Fruit fly (Drosophila melanogaster): ENCODE measurements around the gene CG4558.

Gene CG4558

DNA sequence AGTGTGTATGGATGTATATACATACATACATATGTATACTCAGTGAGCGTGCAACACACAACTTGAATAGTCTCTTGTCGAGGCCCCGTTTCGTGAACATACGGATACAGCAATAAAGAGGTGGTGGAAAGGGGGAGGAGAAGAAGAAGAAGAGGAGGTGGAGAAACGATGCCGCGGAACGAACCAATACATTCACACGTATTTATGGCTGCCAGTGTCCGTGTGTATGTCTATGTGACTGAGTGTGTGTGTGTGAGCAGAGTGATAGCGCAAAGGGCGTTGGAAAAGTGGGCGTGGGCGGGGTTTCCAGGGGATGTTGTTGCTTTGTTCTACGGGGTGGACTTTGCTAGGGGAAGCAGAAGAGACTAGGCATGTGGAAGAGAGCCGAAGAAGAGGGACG, 3.8 kb downstream of the CG4558 start (continued):
- TF ChIP-seq crol (GFP tag; IDR thresholded peaks at IDR 0.05), result peak; percentile 85
- TF ChIP-seq sug (tag; optimal IDR thresholded peaks at IDR 0.05), result peak; percentile 53
- TF ChIP-seq CG4328 (GFP tag; optimal IDR thresholded peaks at IDR 0.05), result peak; percentile 36
- peak; percentile 28; the same call in 1 of the 2 replicates for TF ChIP-seq CG32532 (GFP tag; IDR thresholded peaks at IDR 0.05)
- no peak for TF ChIP-seq CG6791 (GFP tag; IDR thresholded peaks at IDR 0.05; ENCODE audit: partially characterized antibody)
- no peak for TF ChIP-seq lilli (GFP tag; optimal IDR thresholded peaks at IDR 0.05)
- TF ChIP-seq trem (tag; optimal IDR thresholded peaks at IDR 0.05), result no peak
- no peak for TF ChIP-seq CG16779 (GFP tag; IDR thresholded peaks at IDR 0.05)
- TF ChIP-seq ash1 (GFP tag; optimal IDR thresholded peaks at IDR 0.05), result peak; percentile 87
- TF ChIP-seq CG7745 (tag; optimal IDR thresholded peaks at IDR 0.05), result no peak
- no peak for TF ChIP-seq Antp (GFP tag; optimal IDR thresholded peaks at IDR 0.05)
- no peak for TF ChIP-seq GATAe (GFP tag; conservative IDR thresholded peaks at IDR 0.05)
- no peak for TF ChIP-seq zen (tag; optimal IDR thresholded peaks at IDR 0.05)
- TF ChIP-seq CG17802 (tag; optimal IDR thresholded peaks at IDR 0.05), result no peak
- TF ChIP-seq Meics (GFP tag; optimal IDR thresholded peaks at IDR 0.05), result no peak
- no peak for TF ChIP-seq her (GFP tag; optimal IDR thresholded peaks at IDR 0.05)
- TF ChIP-seq CG8944 (GFP tag; optimal IDR thresholded peaks at IDR 0.05), result no peak
- TF ChIP-seq CG34224 (GFP tag; IDR thresholded peaks at IDR 0.05; ENCODE audit: partially characterized antibody), result no peak
- no peak for TF ChIP-seq h (optimal IDR thresholded peaks at IDR 0.05)
- no peak for TF ChIP-seq ac (GFP tag; optimal IDR thresholded peaks at IDR 0.05)
- no peak for TF ChIP-seq Atf3 (GFP tag; optimal IDR thresholded peaks at IDR 0.05)
- peak; percentile 93 for TF ChIP-seq cg (GFP tag; optimal IDR thresholded peaks at IDR 0.05)
- TF ChIP-seq hbn (GFP tag; IDR thresholded peaks at IDR 0.05; ENCODE audit: partially characterized antibody), result no peak
- TF ChIP-seq CG6689 (GFP tag; IDR thresholded peaks at IDR 0.05), result no peak
- no peak for TF ChIP-seq Bdp1 (GFP tag; optimal IDR thresholded peaks at IDR 0.05)
- no peak for TF ChIP-seq CG11093 (GFP tag; IDR thresholded peaks at IDR 0.05)
- TF ChIP-seq Chrac-16 (GFP tag; optimal IDR thresholded peaks at IDR 0.05), result no peak
- no peak for TF ChIP-seq CG7556 (GFP tag; optimal IDR thresholded peaks at IDR 0.05)
- TF ChIP-seq stc (GFP tag; IDR thresholded peaks at IDR 0.05), result no peak
- TF ChIP-seq CG11456 (GFP tag; IDR thresholded peaks at IDR 0.05), result no peak
- TF ChIP-seq CG12391 (tag; optimal IDR thresholded peaks at IDR 0.05), result no peak
- TF ChIP-seq CG11696 (GFP tag; IDR thresholded peaks at IDR 0.05), result no peak
- no peak for TF ChIP-seq CG42726 (GFP tag; IDR thresholded peaks at IDR 0.05; ENCODE audit: partially characterized antibody)
- no peak for TF ChIP-seq cas (GFP tag; IDR thresholded peaks at IDR 0.05)
- TF ChIP-seq Taf1 (GFP tag; IDR thresholded peaks at IDR 0.05), result no peak
- no peak for TF ChIP-seq CG18764 (GFP tag; optimal IDR thresholded peaks at IDR 0.05)
- TF ChIP-seq CG10959 (GFP tag; IDR thresholded peaks at IDR 0.05), result no peak
- TF ChIP-seq H2.0 (GFP tag; IDR thresholded peaks at IDR 0.05), result no peak
- TF ChIP-seq Abd-B (GFP tag; optimal IDR thresholded peaks at IDR 0.05), result no peak
- TF ChIP-seq CG12769 (tag; optimal IDR thresholded peaks at IDR 0.05), result peak; percentile 49
- no peak for TF ChIP-seq Dll (GFP tag; IDR thresholded peaks at IDR 0.05; ENCODE audit: partially characterized antibody)
- no peak for TF ChIP-seq E2f2 (GFP tag; IDR thresholded peaks at IDR 0.05)
- no peak for TF ChIP-seq CG2202 (tag; optimal IDR thresholded peaks at IDR 0.05)
- TF ChIP-seq gcm (GFP tag; optimal IDR thresholded peaks at IDR 0.05), result no peak
- TF ChIP-seq Dp (GFP tag; optimal IDR thresholded peaks at IDR 0.05), result no peak
- TF ChIP-seq pzg (GFP tag; optimal IDR thresholded peaks at IDR 0.05), result peak; percentile 10
- no peak for TF ChIP-seq Hmx (GFP tag; optimal IDR thresholded peaks at IDR 0.05)
- TF ChIP-seq ftz-f1 (GFP tag; optimal IDR thresholded peaks at IDR 0.05), result peak; percentile 22
- TF ChIP-seq wor (GFP tag; IDR thresholded peaks at IDR 0.05), result no peak
- TF ChIP-seq CG17186 (GFP tag; optimal IDR thresholded peaks at IDR 0.05), result no peak
- no peak for TF ChIP-seq tx (GFP tag; optimal IDR thresholded peaks at IDR 0.05)
- no peak for TF ChIP-seq jumu (GFP tag; optimal IDR thresholded peaks at IDR 0.05)
- no peak for TF ChIP-seq CG17829 (tag; optimal IDR thresholded peaks at IDR 0.05)

All from whole organism, embryonic.